Fruit fly (Drosophila melanogaster) whole organism, embryonic: ENCODE data around the gene trbl.

Experiments used
- CG6765 ChIP-seq: fragments of 200-800 bp; sonication (Bioruptor generic); optimal IDR thresholded peaks from 3 replicates; lab custom pipeline; 2017; ENCODE audit warnings: missing biosample characterization, mild to moderate bottlenecking, missing genetic modification characterization
- ERR ChIP-seq: fragments of 200-800 bp; sonication (Bioruptor generic); optimal IDR thresholded peaks from 2 replicates; lab custom pipeline; 2016; ENCODE audit warnings: missing biosample characterization, missing genetic modification characterization
- ind ChIP-seq: fragments of 200-800 bp; sonication (Bioruptor generic); optimal IDR thresholded peaks from 3 replicates; lab custom pipeline; 2016; ENCODE audit warnings: missing biosample characterization, missing genetic modification characterization

dm6 chr3L:20396047-20396446 lies 5.4 kb downstream of the trbl start:
- TF ChIP-seq ind (no peak), CG6765 (no peak), ERR (no peak)
